Worm (Caenorhabditis elegans) whole organism, late embryonic: Measurements from ENCODE around the gene T02H6.8.

Experiments
- K09A11.1 ChIP-seq: sonication (generic microtip); optimal IDR thresholded peaks from 2 replicates; lab custom pipeline; 2017; ENCODE audit warnings: antibody characterized with exemption, mild to moderate bottlenecking, missing genetic modification characterization, missing compliant biosample characterization; ENCODE audit not compliant: insufficient read depth
- ceh-14 ChIP-seq: sonication (generic microtip); optimal IDR thresholded peaks from 2 replicates; lab custom pipeline; 2016; ENCODE audit warnings: missing genotype, missing genetic modification characterization, missing compliant biosample characterization
- ceh-9 ChIP-seq: sonication (generic microtip); optimal IDR thresholded peaks from 2 replicates; lab custom pipeline; 2016; ENCODE audit warnings: mild to moderate bottlenecking, missing genetic modification characterization, inconsistent platforms, missing compliant biosample characterization
- dmd-4 ChIP-seq: sonication (generic microtip); optimal IDR thresholded peaks from 2 replicates; lab custom pipeline; 2016; ENCODE audit warnings: borderline replicate concordance, missing genetic modification characterization, missing compliant biosample characterization
- ets-4 ChIP-seq: sonication (generic microtip); optimal IDR thresholded peaks from 2 replicates; lab custom pipeline; 2016; ENCODE audit warnings: missing genetic modification characterization, missing compliant biosample characterization
- ref-2 ChIP-seq: sonication (generic microtip); optimal IDR thresholded peaks from 2 replicates; lab custom pipeline; 2016; ENCODE audit warnings: missing genetic modification characterization, missing compliant biosample characterization
- sox-2 ChIP-seq: fragments of 200-800 bp; sonication (Bioruptor generic); IDR thresholded peaks from 2 replicates; pipeline ENCODE4 v1.3.6; 2022; ENCODE audit warnings: missing genetic modification reagents, missing genetic modification characterization, missing compliant biosample characterization
- unc-55 ChIP-seq: sonication (generic microtip); optimal IDR thresholded peaks from 2 replicates; lab custom pipeline; 2017; ENCODE audit warnings: missing biosample characterization, missing genetic modification reagents, missing genetic modification characterization
- unc-86 ChIP-seq: sonication (generic microtip); optimal IDR thresholded peaks from 2 replicates; lab custom pipeline; 2016; ENCODE audit warnings: missing genetic modification characterization, missing compliant biosample characterization

- TF ChIP-seq unc-86 (tag; lab: Kevin White, UChicago) (no peak), ref-2 (no peak), sox-2 (GFP tag; lab: Robert Waterston, UW) (no peak), K09A11.1 (tag; lab: Kevin White, UChicago) (no peak), unc-55 (GFP tag; lab: Kevin White, UChicago) (no peak), ceh-14 (tag; lab: Kevin White, UChicago) (no peak), ceh-9 (tag; lab: Kevin White, UChicago) (no peak), dmd-4 (tag; lab: Kevin White, UChicago) (no peak), ets-4 (no peak)
Measured at ce11 chrII:680612-681011, at the start of gene T02H6.8, which contains the start of gene T02H6.10.
